Fruit fly (Drosophila melanogaster) whole organism, embryonic: ENCODE measurements around the gene MICU3.

ENCODE experiments used
- so ChIP-seq: fragments of 200-800 bp; sonication (Bioruptor generic); IDR thresholded peaks from 3 replicates; pipeline ENCODE4 v1.3.6; 2022; ENCODE audit warnings: missing biosample characterization, missing genetic modification characterization
- usp ChIP-seq: fragments of >200 bp; optimal IDR thresholded peaks from 2 replicates; lab custom pipeline; 2017; ENCODE audit warnings: missing biosample characterization, missing genetic modification characterization

DNA sequence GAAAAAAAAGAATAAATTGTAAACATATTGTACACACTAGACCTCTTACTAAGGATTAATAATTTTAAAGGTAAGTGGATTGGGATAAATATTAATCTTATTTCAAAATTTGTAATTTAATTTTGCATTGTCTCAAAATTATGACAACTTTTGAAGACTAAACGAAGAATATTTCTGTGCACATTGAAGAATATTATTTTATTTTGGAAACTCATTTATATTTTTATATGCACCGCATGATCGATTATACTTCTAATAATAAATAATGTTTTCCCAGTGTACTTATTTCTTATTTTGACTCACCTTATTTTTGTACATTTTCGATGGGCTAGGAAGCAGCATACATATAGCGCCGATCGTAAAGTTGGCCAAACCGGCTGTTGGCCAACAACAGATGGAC, 3.2 kb upstream of the MICU3 start:
- TF ChIP-seq so (GFP tag; lab: Robert Waterston, UW) (no peak), usp (GFP tag; lab: Kevin White, UChicago) (no peak)
